Worm (Caenorhabditis elegans) whole organism, mixed stage, embryonic: ENCODE measurements around the gene str-250.

ENCODE experiments used
- M03D4.4 ChIP-seq: sonication (generic microtip); optimal IDR thresholded peaks from 2 replicates; lab custom pipeline; 2017; ENCODE audit warnings: mild to moderate bottlenecking, missing genetic modification characterization, missing compliant biosample characterization
- bed-3 ChIP-seq: fragments of 200-800 bp; sonication (Bioruptor generic); optimal IDR thresholded peaks from 3 replicates; lab custom pipeline; 2018; ENCODE audit warnings: mild to moderate bottlenecking, missing genetic modification characterization, moderate library complexity, missing compliant biosample characterization
- blmp-1 ChIP-seq: fragments of 150-350 bp; optimal IDR thresholded peaks from 2 replicates; lab custom pipeline; 2014; ENCODE audit warnings: missing biosample characterization, missing genetic modification characterization
- ceh-83 ChIP-seq: fragments of 200-800 bp; sonication (Bioruptor generic); optimal IDR thresholded peaks from 2 replicates; lab custom pipeline; 2018; ENCODE audit warnings: mild to moderate bottlenecking, missing genetic modification characterization, missing compliant biosample characterization
- ces-1 ChIP-seq: fragments of 150-350 bp; optimal IDR thresholded peaks from 2 replicates; lab custom pipeline; 2014; ENCODE audit warnings: missing biosample characterization, missing genetic modification reagents, missing genetic modification characterization
- cnd-1 ChIP-seq: fragments of 200-800 bp; sonication (Bioruptor generic); optimal IDR thresholded peaks from 2 replicates; lab custom pipeline; 2018; ENCODE audit warnings: mild to moderate bottlenecking, missing genetic modification characterization, missing compliant biosample characterization
- drap-1 ChIP-seq: fragments of 200-800 bp; sonication (Bioruptor generic); optimal IDR thresholded peaks from 3 replicates; lab custom pipeline; 2018; ENCODE audit warnings: mild to moderate bottlenecking, missing genetic modification characterization, missing compliant biosample characterization
- elt-1 ChIP-seq: sonication (generic microtip); optimal IDR thresholded peaks from 2 replicates; lab custom pipeline; 2017; ENCODE audit warnings: missing genetic modification characterization, mild to moderate bottlenecking, missing compliant biosample characterization, antibody characterized with exemption, moderate library complexity, borderline replicate concordance; ENCODE audit not compliant: insufficient read depth
- elt-3 ChIP-seq: fragments of 150-350 bp; optimal IDR thresholded peaks from 2 replicates; lab custom pipeline; 2014; ENCODE audit warnings: missing biosample characterization, missing genetic modification characterization
- flh-1 ChIP-seq: fragments of 200-800 bp; sonication (Bioruptor generic); optimal IDR thresholded peaks from 2 replicates; lab custom pipeline; 2018; ENCODE audit warnings: mild to moderate bottlenecking, missing genetic modification characterization, moderate library complexity, missing compliant biosample characterization
- ham-2 ChIP-seq: fragments of 200-800 bp; sonication (Bioruptor generic); optimal IDR thresholded peaks from 2 replicates; lab custom pipeline; 2018; ENCODE audit warnings: mild to moderate bottlenecking, missing genetic modification characterization, missing compliant biosample characterization
- hlh-1 ChIP-seq: fragments of 150-350 bp; optimal IDR thresholded peaks from 2 replicates; lab custom pipeline; 2014; ENCODE audit warnings: missing biosample characterization, missing genetic modification reagents, missing genetic modification characterization
- lin-13 ChIP-seq: fragments of 150-350 bp; optimal IDR thresholded peaks from 2 replicates; lab custom pipeline; 2014; ENCODE audit warnings: missing biosample characterization, missing genetic modification characterization
- lin-32 ChIP-seq: fragments of 200-800 bp; sonication (Bioruptor generic); optimal IDR thresholded peaks from 2 replicates; lab custom pipeline; 2018; ENCODE audit warnings: mild to moderate bottlenecking, missing genetic modification characterization, missing compliant biosample characterization
- lsy-2 ChIP-seq: fragments of 150-350 bp; optimal IDR thresholded peaks from 2 replicates; lab custom pipeline; 2014; ENCODE audit warnings: missing biosample characterization, missing genetic modification characterization
- mab-5 ChIP-seq: fragments of 150-350 bp; optimal IDR thresholded peaks from 2 replicates; lab custom pipeline; 2014; ENCODE audit warnings: missing biosample characterization, missing genetic modification characterization
- mep-1 ChIP-seq: fragments of 150-350 bp; optimal IDR thresholded peaks from 2 replicates; lab custom pipeline; 2017; ENCODE audit warnings: missing biosample characterization, missing genetic modification reagents, missing genetic modification characterization, inconsistent platforms
- mls-2 ChIP-seq: sonication (generic microtip); optimal IDR thresholded peaks from 2 replicates; lab custom pipeline; 2016; ENCODE audit warnings: mild to moderate bottlenecking, missing genetic modification characterization, moderate library complexity, missing compliant biosample characterization
- nhr-12 ChIP-seq: fragments of 150-350 bp; optimal IDR thresholded peaks from 2 replicates; lab custom pipeline; 2014; ENCODE audit warnings: missing biosample characterization, missing genetic modification characterization
- nhr-2 ChIP-seq: fragments of 150-350 bp; optimal IDR thresholded peaks from 2 replicates; lab custom pipeline; 2014; ENCODE audit warnings: missing biosample characterization, missing genetic modification characterization
- nhr-237 ChIP-seq: fragments of 150-350 bp; optimal IDR thresholded peaks from 2 replicates; lab custom pipeline; 2014; ENCODE audit warnings: missing biosample characterization, missing genetic modification characterization
- nhr-28 ChIP-seq: fragments of 150-350 bp; optimal IDR thresholded peaks from 2 replicates; lab custom pipeline; 2014; ENCODE audit warnings: missing biosample characterization, missing genetic modification characterization
- nhr-76 ChIP-seq: sonication (generic microtip); optimal IDR thresholded peaks from 2 replicates; lab custom pipeline; 2017; ENCODE audit warnings: missing biosample characterization, missing genetic modification characterization
- sem-2 ChIP-seq: fragments of 200-800 bp; sonication (Bioruptor generic); optimal IDR thresholded peaks from 2 replicates; lab custom pipeline; 2018; ENCODE audit warnings: mild to moderate bottlenecking, missing genetic modification characterization, missing compliant biosample characterization
- snpc-4 ChIP-seq: fragments of 150-350 bp; optimal IDR thresholded peaks from 2 replicates; lab custom pipeline; 2014; ENCODE audit warnings: missing biosample characterization, missing genetic modification characterization
- sptf-1 ChIP-seq: sonication (generic microtip); optimal IDR thresholded peaks from 2 replicates; lab custom pipeline; 2017; ENCODE audit warnings: mild to moderate bottlenecking, missing genetic modification characterization, moderate library complexity, missing compliant biosample characterization
- unc-120 ChIP-seq: sonication (generic microtip); optimal IDR thresholded peaks from 2 replicates; lab custom pipeline; 2017; ENCODE audit warnings: missing genetic modification characterization, missing compliant biosample characterization; ENCODE audit not compliant: poor library complexity, severe bottlenecking
- unc-62 ChIP-seq: fragments of 150-350 bp; optimal IDR thresholded peaks from 2 replicates; lab custom pipeline; 2014; ENCODE audit warnings: missing biosample characterization, missing genetic modification reagents, missing genetic modification characterization
- zip-8 ChIP-seq: fragments of 150-350 bp; optimal IDR thresholded peaks from 2 replicates; lab custom pipeline; 2014; ENCODE audit warnings: missing biosample characterization, missing genetic modification characterization
- ztf-11 ChIP-seq: fragments of 150-350 bp; optimal IDR thresholded peaks from 2 replicates; lab custom pipeline; 2014; ENCODE audit warnings: missing biosample characterization, missing genetic modification characterization

Gene str-250

ce11 chrV:13908916-13909176, 9.6 kb upstream of the str-250 start, which contains the start of gene C06B3.6:
Gene C06B3.6, minus strand, starts transcription at chrV:13908967.
- TF ChIP-seq nhr-2 (tag; lab: Kevin White, UChicago) (no peak), ham-2 (GFP tag; lab: Kevin White, UChicago) (no peak), M03D4.4 (tag; lab: Kevin White, UChicago) (no peak), zip-8 (no peak), nhr-28 (tag; lab: Kevin White, UChicago) (no peak), bed-3 (GFP tag; lab: Kevin White, UChicago) (no peak), nhr-76 (tag; lab: Kevin White, UChicago) (no peak), unc-62 (GFP tag; lab: Kevin White, UChicago) (no peak), sem-2 (GFP tag; lab: Kevin White, UChicago) (no peak), nhr-237 (no peak), sptf-1 (tag; lab: Kevin White, UChicago) (no peak)

ce11 chrV:13909400-13909799, 9.0 kb upstream of the str-250 start, which contains the start of gene C06B3.7:
Gene C06B3.7, plus strand, starts transcription at chrV:13909686.
- no peak for TF ChIP-seq nhr-76 (tag; lab: Kevin White, UChicago)

- no peak for TF ChIP-seq unc-62 (GFP tag; lab: Kevin White, UChicago)
- no peak for TF ChIP-seq sptf-1 (tag; lab: Kevin White, UChicago)
- no peak for TF ChIP-seq lin-13
- TF ChIP-seq ztf-11 = no peak
- TF ChIP-seq flh-1 (GFP tag; lab: Kevin White, UChicago) = no peak
- no peak for TF ChIP-seq elt-3 (tag; lab: Kevin White, UChicago)
Measured at ce11 chrV:13915390-13915789, 3.1 kb upstream of the str-250 start, which contains the start of gene gcy-32. Gene gcy-32, minus strand, starts transcription at chrV:13915490.

- TF ChIP-seq lin-32 (GFP tag; lab: Kevin White, UChicago) (no peak), sem-2 (GFP tag; lab: Kevin White, UChicago) (no peak), flh-1 (GFP tag; lab: Kevin White, UChicago) (no peak), unc-120 (tag; lab: Kevin White, UChicago) (no peak), blmp-1 (tag; lab: Kevin White, UChicago) (no peak), elt-3 (tag; lab: Kevin White, UChicago) (no peak), nhr-28 (tag; lab: Kevin White, UChicago) (no peak), nhr-237 (no peak), drap-1 (GFP tag; lab: Kevin White, UChicago) (no peak), lsy-2 (tag; lab: Kevin White, UChicago) (no peak), bed-3 (GFP tag; lab: Kevin White, UChicago) (no peak), nhr-76 (tag; lab: Kevin White, UChicago) (no peak), ces-1 (GFP tag; lab: Kevin White, UChicago) (no peak), mls-2 (tag; lab: Kevin White, UChicago) (no peak), mep-1 (no peak), nhr-12 (tag; lab: Kevin White, UChicago) (no peak), M03D4.4 (tag; lab: Kevin White, UChicago) (no peak), snpc-4 (tag; lab: Kevin White, UChicago) (no peak)
Measured at ce11 chrV:13916196-13916595, 2.2 kb upstream of the str-250 start, which contains the start of gene str-252. Gene str-252, plus strand, starts transcription at chrV:13916496.

- no peak for TF ChIP-seq elt-3 (tag; lab: Kevin White, UChicago)
- no peak for TF ChIP-seq nhr-28 (tag; lab: Kevin White, UChicago)
- TF ChIP-seq ham-2 (GFP tag; lab: Kevin White, UChicago) = no peak
- no peak for TF ChIP-seq nhr-237
- TF ChIP-seq snpc-4 (tag; lab: Kevin White, UChicago) = no peak
- no peak for TF ChIP-seq elt-1
- no peak for TF ChIP-seq mls-2 (tag; lab: Kevin White, UChicago)
- TF ChIP-seq drap-1 (GFP tag; lab: Kevin White, UChicago) = no peak
- TF ChIP-seq ces-1 (GFP tag; lab: Kevin White, UChicago) = no peak
- no peak for TF ChIP-seq ceh-83 (GFP tag; lab: Kevin White, UChicago)
- no peak for TF ChIP-seq blmp-1 (tag; lab: Kevin White, UChicago)
- no peak for TF ChIP-seq nhr-76 (tag; lab: Kevin White, UChicago)
- TF ChIP-seq lin-13 = no peak
- TF ChIP-seq lin-32 (GFP tag; lab: Kevin White, UChicago) = no peak
- TF ChIP-seq sem-2 (GFP tag; lab: Kevin White, UChicago) = no peak
- TF ChIP-seq hlh-1 (tag; lab: Kevin White, UChicago) = no peak
- TF ChIP-seq cnd-1 (tag; lab: Kevin White, UChicago) = no peak
- no peak for TF ChIP-seq mab-5 (tag; lab: Kevin White, UChicago)
- TF ChIP-seq, all 35 proteins: peak for 0
Measured at ce11 chrV:13920730-13921129, 2.3 kb downstream of the str-250 start, which contains the start of gene srx-42. Gene srx-42, plus strand, starts transcription at chrV:13921030.
